Worm (Caenorhabditis elegans): ENCODE data around the gene F25E2.3.
A peak's percentile ranks its signal among the peaks of the same experiment; 100 is the strongest.

The F25E2.3 gene

ce11 chrX:777421-777820 is 35.5 kb downstream of the F25E2.3 start, which contains the start of gene nas-15:
Gene nas-15 (plus strand): TSS chrX:777721.
- no peak for TF ChIP-seq blmp-1 (tag; optimal IDR thresholded peaks at IDR 0.05)
- no peak for TF ChIP-seq zag-1 (tag; optimal IDR thresholded peaks at IDR 0.05)
- TF ChIP-seq snu-23 (GFP tag; optimal IDR thresholded peaks at IDR 0.05): no peak
- TF ChIP-seq snpc-4 (tag; optimal IDR thresholded peaks at IDR 0.05): no peak
- TF ChIP-seq xbp-1 (tag; optimal IDR thresholded peaks at IDR 0.05): no peak

ce11 chrX:772184-772583 is 40.8 kb downstream of the F25E2.3 start, which contains the start of gene T04G9.4:
Gene T04G9.4 (plus strand): TSS chrX:772476.
- peak; percentile 5 for TF ChIP-seq nhr-20 (tag; optimal IDR thresholded peaks at IDR 0.05)
- TF ChIP-seq zip-4 (GFP tag; optimal IDR thresholded peaks at IDR 0.05): no peak
- TF ChIP-seq lin-14 (GFP tag; optimal IDR thresholded peaks at IDR 0.05): peak; percentile 62
- TF ChIP-seq dsc-1 (tag; optimal IDR thresholded peaks at IDR 0.05): no peak
- TF ChIP-seq nhr-28 (tag; optimal IDR thresholded peaks at IDR 0.05): no peak
- TF ChIP-seq blmp-1 (tag; optimal IDR thresholded peaks at IDR 0.05): peak; percentile 56
- peak; percentile 79 for TF ChIP-seq nhr-85 (tag)
- no peak for TF ChIP-seq lin-39 (tag; optimal IDR thresholded peaks at IDR 0.05)

- TF ChIP-seq nhr-85 (tag) (no peak), Y116A8C.19 (tag; optimal IDR thresholded peaks at IDR 0.05; ENCODE audit: borderline replicate concordance) (no peak), snu-23 (GFP tag; optimal IDR thresholded peaks at IDR 0.05) (no peak)
These were observed 42.4 kb downstream of the F25E2.3 start, which contains the start of gene T04G9.7 for ce11 chrX:770537-770936. Gene T04G9.7 (plus strand): TSS chrX:770837.

DNA sequence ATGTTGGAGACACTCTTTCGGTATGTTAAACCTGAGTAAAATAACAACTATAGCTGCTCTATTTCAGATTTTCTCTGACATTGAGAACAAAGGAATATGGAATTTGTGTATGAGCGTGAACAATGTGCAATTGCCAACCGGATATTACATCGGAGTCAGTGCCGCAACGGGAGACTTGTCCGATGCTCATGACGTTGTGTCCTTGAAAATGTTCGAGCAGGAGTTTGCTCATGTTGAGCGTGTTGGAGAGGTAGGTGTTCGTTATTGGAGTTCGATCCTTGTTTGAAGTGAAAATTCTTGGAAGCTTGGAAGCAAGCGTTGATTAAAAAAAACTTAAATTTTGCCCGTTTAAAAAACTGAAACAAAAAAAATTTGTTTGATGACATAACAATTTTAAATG is 43.4 kb downstream of the F25E2.3 start:
- TF ChIP-seq vab-15 (tag; optimal IDR thresholded peaks at IDR 0.05) (no peak), efl-1 (optimal IDR thresholded peaks at IDR 0.05) (no peak), efl-1 (GFP tag; optimal IDR thresholded peaks at IDR 0.05 in 1 of 2) (peak in 1 of 2 experiments; percentile 55)

DNA sequence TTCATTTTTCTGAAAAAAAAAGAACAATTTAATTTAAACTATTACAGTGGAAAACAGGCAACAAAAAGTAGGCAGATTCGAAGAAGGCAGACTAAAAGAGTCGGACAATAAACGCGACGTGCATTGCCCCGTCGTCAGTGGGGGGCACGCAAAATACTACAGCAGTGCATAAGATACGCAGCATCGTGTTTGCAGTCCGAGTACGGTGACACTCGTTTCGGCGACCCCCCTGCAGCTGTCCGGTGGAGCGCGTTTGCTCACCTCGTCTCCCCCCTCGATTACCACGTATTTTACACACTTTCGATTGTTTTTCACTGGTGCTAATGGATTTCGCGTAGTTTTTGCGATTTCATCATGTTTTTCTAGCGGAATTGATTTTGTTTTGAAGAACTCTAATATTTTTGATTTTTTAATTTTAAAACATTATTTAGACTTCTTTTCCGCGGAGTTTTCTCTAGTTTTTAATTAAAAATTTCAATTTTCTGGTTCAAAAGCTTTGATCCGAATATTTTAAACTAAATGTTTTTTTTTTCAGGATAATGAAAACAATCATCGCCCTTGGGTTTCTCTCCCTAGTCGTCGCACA is 44.8 kb downstream of the F25E2.3 start, which contains the start of the genes trap-2 and ile-2:
Gene trap-2 (minus strand): TSS at position 9 of the 586 bp plus-strand sequence.
Gene ile-2 (plus strand): TSS at position 536 of the 586 bp plus-strand sequence.
- TF ChIP-seq fkh-8 (tag; optimal IDR thresholded peaks at IDR 0.05): peak; percentile 93
- TF ChIP-seq Y116A8C.19 (tag; optimal IDR thresholded peaks at IDR 0.05; ENCODE audit: borderline replicate concordance): no peak
- TF ChIP-seq nhr-71 (tag; optimal IDR thresholded peaks at IDR 0.05): peak; percentile 95
- peak in 3 of 6 experiments; percentile 79 to 85 (median 80) for TF ChIP-seq elt-3 (tag; optimal IDR thresholded peaks at IDR 0.05)
- peak; percentile 97 to 98 for TF ChIP-seq lsy-2 (tag; optimal IDR thresholded peaks at IDR 0.05)
- peak; percentile 93 for TF ChIP-seq nhr-47 (tag; optimal IDR thresholded peaks at IDR 0.05)
- TF ChIP-seq mab-9 (GFP tag; IDR thresholded peaks at IDR 0.05): peak; percentile 52; the same call in 1 of the 2 replicates
- no peak for TF ChIP-seq ces-1 (GFP tag; optimal IDR thresholded peaks at IDR 0.05)
- peak; percentile 14 for TF ChIP-seq zip-4 (GFP tag; optimal IDR thresholded peaks at IDR 0.05)
- TF ChIP-seq unc-30 (tag; optimal IDR thresholded peaks at IDR 0.05): no peak
- TF ChIP-seq hlh-17 (GFP tag; optimal IDR thresholded peaks at IDR 0.05; ENCODE audit: borderline replicate concordance): no peak
- TF ChIP-seq ceh-90 (tag; optimal IDR thresholded peaks at IDR 0.05): no peak
- peak in 1 of 2 experiments; percentile 93 for TF ChIP-seq mdl-1 (tag; optimal IDR thresholded peaks at IDR 0.05)
- no peak for TF ChIP-seq efl-3 (GFP tag; optimal IDR thresholded peaks at IDR 0.05)
- TF ChIP-seq sox-4 (tag; optimal IDR thresholded peaks at IDR 0.05): peak; percentile 46
- TF ChIP-seq ztf-11 (tag; optimal IDR thresholded peaks at IDR 0.05): peak in 1 of 2 experiments; percentile 40
- peak; percentile 64 for TF ChIP-seq lin-39 (tag; optimal IDR thresholded peaks at IDR 0.05)
- TF ChIP-seq aha-1 (tag; optimal IDR thresholded peaks at IDR 0.05): no peak
- TF ChIP-seq mef-2 (tag; optimal IDR thresholded peaks at IDR 0.05): no peak
- peak; percentile 80 for TF ChIP-seq egl-13 (tag; optimal IDR thresholded peaks at IDR 0.05)
- no peak for TF ChIP-seq pqm-1 (tag; optimal IDR thresholded peaks at IDR 0.05)
- peak; percentile 91 for TF ChIP-seq nhr-77 (tag; optimal IDR thresholded peaks at IDR 0.05)
- TF ChIP-seq dsc-1 (tag; optimal IDR thresholded peaks at IDR 0.05): peak; percentile 55
- TF ChIP-seq egl-27 (tag; optimal IDR thresholded peaks at IDR 0.05): peak in 1 of 2 experiments; percentile 29
- TF ChIP-seq rnt-1 (tag; optimal IDR thresholded peaks at IDR 0.05): peak; percentile 93
- TF ChIP-seq lir-3 (tag; optimal IDR thresholded peaks at IDR 0.05; ENCODE audit: poor library complexity): peak; percentile 60
- peak; percentile 34 for TF ChIP-seq ceh-8 (GFP tag; optimal IDR thresholded peaks at IDR 0.05)
- peak; percentile 79 for TF ChIP-seq snpc-4 (tag; optimal IDR thresholded peaks at IDR 0.05)
- peak; percentile 93 for TF ChIP-seq nhr-85 (tag)
- TF ChIP-seq nhr-84 (tag; optimal IDR thresholded peaks at IDR 0.05): no peak
- TF ChIP-seq ceh-63 (GFP tag; optimal IDR thresholded peaks at IDR 0.05): no peak
- TF ChIP-seq C16A3.4 (tag; optimal IDR thresholded peaks at IDR 0.05): peak; percentile 94
- TF ChIP-seq hlh-4 (tag; optimal IDR thresholded peaks at IDR 0.05): no peak

All from whole organism, L1 larva.